Worm (Caenorhabditis elegans) whole organism, L1 larva: ENCODE results near the gene nfya-1.

Source experiments
- C04F5.9 ChIP-seq: sonication (generic microtip); optimal IDR thresholded peaks from 2 replicates; lab custom pipeline; 2016; ENCODE audit warnings: missing genetic modification characterization, missing compliant biosample characterization
- aha-1 ChIP-seq: fragments of 150-350 bp; optimal IDR thresholded peaks from 2 replicates; lab custom pipeline; 2014; ENCODE audit warnings: missing biosample characterization, missing genetic modification characterization
- alr-1 ChIP-seq: fragments of 200-800 bp; sonication (Bioruptor generic); optimal IDR thresholded peaks from 2 replicates; lab custom pipeline; 2018; ENCODE audit warnings: borderline replicate concordance, mild to moderate bottlenecking, missing genetic modification characterization, missing compliant biosample characterization
- ceh-63 ChIP-seq: fragments of 200-800 bp; sonication (Bioruptor generic); optimal IDR thresholded peaks from 2 replicates; lab custom pipeline; 2018; ENCODE audit warnings: mild to moderate bottlenecking, missing genetic modification characterization, missing compliant biosample characterization
- ceh-88 ChIP-seq: fragments of 200-800 bp; sonication (Bioruptor generic); IDR thresholded peaks from 2 replicates; pipeline ENCODE4 v1.3.6; 2022; ENCODE audit warnings: missing genetic modification characterization, missing compliant biosample characterization
- ces-1 ChIP-seq: fragments of 150-350 bp; optimal IDR thresholded peaks from 2 replicates; lab custom pipeline; 2014; ENCODE audit warnings: missing biosample characterization, missing genetic modification reagents, missing genetic modification characterization
- dpl-1 ChIP-seq, 3 experiments: fragments of 150-350 bp in 2 of 3; sonication (generic microtip) in 1 of 3; optimal IDR thresholded peaks; 2 replicates each; lab custom pipeline; 2014 to 2017; ENCODE audit warnings: missing biosample characterization in 3 of 3, missing genetic modification characterization in 3 of 3, missing genetic modification reagents in 3 of 3
- dsc-1 ChIP-seq: sonication (generic microtip); optimal IDR thresholded peaks from 2 replicates; lab custom pipeline; 2016; ENCODE audit warnings: mild to moderate bottlenecking, missing genetic modification characterization, missing compliant biosample characterization
- efl-1 ChIP-seq, 4 experiments: fragments of 150-350 bp; optimal IDR thresholded peaks in 3 of 4; peaks in 1 of 4; 1 replicate in 1 of 4; 2 replicates in 3 of 4; lab custom pipeline; 2014; ENCODE audit warnings: missing biosample characterization in 2 of 4, missing genetic modification characterization in 2 of 4, missing genetic modification reagents in 2 of 4
- efl-3 ChIP-seq: fragments of 200-800 bp; sonication (Bioruptor generic); optimal IDR thresholded peaks from 2 replicates; lab custom pipeline; 2018; ENCODE audit warnings: mild to moderate bottlenecking, missing genetic modification characterization, missing compliant biosample characterization
- egl-27 ChIP-seq, 2 experiments: fragments of 150-350 bp in 1 of 2; sonication (generic microtip); optimal IDR thresholded peaks; 3 replicates each; lab custom pipeline; 2017 to 2018; ENCODE audit warnings: missing biosample characterization in 2 of 2, missing genetic modification characterization in 2 of 2, missing genetic modification reagents in 2 of 2
- elt-3 ChIP-seq, 6 experiments: fragments of 150-350 bp in 1 of 6; sonication (generic microtip); optimal IDR thresholded peaks; 2 replicates each; lab custom pipeline; 2017 to 2018; ENCODE audit warnings: missing biosample characterization in 6 of 6, missing genetic modification characterization in 6 of 6, inconsistent platforms in 1 of 6
- fkh-10 ChIP-seq: sonication (generic microtip); optimal IDR thresholded peaks from 2 replicates; lab custom pipeline; 2017; ENCODE audit warnings: missing biosample characterization, missing genetic modification reagents, missing genetic modification characterization
- fkh-4 ChIP-seq: sonication (generic microtip); optimal IDR thresholded peaks from 2 replicates; lab custom pipeline; 2016; ENCODE audit warnings: missing compliant biosample characterization, missing genetic modification characterization, borderline replicate concordance
- fkh-8 ChIP-seq: sonication (generic microtip); optimal IDR thresholded peaks from 2 replicates; lab custom pipeline; 2016; ENCODE audit warnings: mild to moderate bottlenecking, missing genetic modification characterization, missing compliant biosample characterization
- fos-1 ChIP-seq: fragments of 150-350 bp; optimal IDR thresholded peaks from 2 replicates; lab custom pipeline; 2014; ENCODE audit warnings: missing biosample characterization, missing genetic modification characterization
- isw-1 ChIP-seq: fragments of 200-800 bp; sonication (Bioruptor generic); IDR thresholded peaks from 2 replicates; pipeline ENCODE4 v1.3.6; 2022; ENCODE audit warnings: missing genetic modification characterization, missing compliant biosample characterization
- jun-1 ChIP-seq: fragments of 150-350 bp; optimal IDR thresholded peaks from 2 replicates; lab custom pipeline; 2014; ENCODE audit warnings: missing biosample characterization, missing genetic modification reagents, missing genetic modification characterization
- lin-13 ChIP-seq: fragments of 150-350 bp; optimal IDR thresholded peaks from 2 replicates; lab custom pipeline; 2014; ENCODE audit warnings: missing biosample characterization, missing genetic modification reagents, missing genetic modification characterization
- lin-14 ChIP-seq: fragments of 200-800 bp; sonication (Bioruptor generic); optimal IDR thresholded peaks from 2 replicates; lab custom pipeline; 2018; ENCODE audit warnings: mild to moderate bottlenecking, missing genetic modification characterization, moderate library complexity, missing compliant biosample characterization
- lin-15B ChIP-seq: fragments of 150-350 bp; sonication (generic microtip); optimal IDR thresholded peaks from 3 replicates; lab custom pipeline; 2014; ENCODE audit warnings: missing biosample characterization, missing genetic modification characterization
- lin-35 ChIP-seq, 2 experiments: fragments of 150-350 bp; optimal IDR thresholded peaks; 2 replicates each; lab custom pipeline; 2014; ENCODE audit warnings: missing biosample characterization in 2 of 2, missing genetic modification characterization in 2 of 2, missing genetic modification reagents in 2 of 2
- lir-3 ChIP-seq: sonication (generic microtip); optimal IDR thresholded peaks from 2 replicates; lab custom pipeline; 2016; ENCODE audit warnings: mild to moderate bottlenecking, missing genetic modification characterization, moderate library complexity, missing compliant biosample characterization; ENCODE audit not compliant: poor library complexity
- mdl-1 ChIP-seq, 2 experiments: fragments of 150-350 bp; optimal IDR thresholded peaks; 2 replicates each; lab custom pipeline; 2014 to 2017; ENCODE audit warnings: missing biosample characterization in 2 of 2, missing genetic modification characterization in 2 of 2, inconsistent platforms in 1 of 2
- nhr-19 ChIP-seq: fragments of 200-800 bp; sonication (Bioruptor generic); conservative IDR thresholded peaks from 2 replicates; pipeline ENCODE4 v1.3.6; 2022; ENCODE audit warnings: missing genetic modification characterization, missing compliant biosample characterization
- nhr-77 ChIP-seq: fragments of 150-350 bp; optimal IDR thresholded peaks from 2 replicates; lab custom pipeline; 2014; ENCODE audit warnings: missing biosample characterization, missing genetic modification characterization
- pag-3 ChIP-seq: sonication (generic microtip); optimal IDR thresholded peaks from 2 replicates; lab custom pipeline; 2017; ENCODE audit warnings: missing genetic modification characterization, mild to moderate bottlenecking, missing compliant biosample characterization, antibody characterized with exemption, borderline replicate concordance; ENCODE audit not compliant: insufficient read depth
- skn-1 ChIP-seq: fragments of 150-350 bp; optimal IDR thresholded peaks from 2 replicates; lab custom pipeline; 2014; ENCODE audit warnings: missing biosample characterization, missing genetic modification characterization
- snpc-4 ChIP-seq: fragments of 150-350 bp; optimal IDR thresholded peaks from 2 replicates; lab custom pipeline; 2014; ENCODE audit warnings: missing biosample characterization, missing genetic modification characterization
- snu-23 ChIP-seq: sonication (generic microtip); optimal IDR thresholded peaks from 2 replicates; lab custom pipeline; 2016; ENCODE audit warnings: missing genetic modification characterization, missing compliant biosample characterization
- unc-130 ChIP-seq: fragments of 150-350 bp; optimal IDR thresholded peaks from 2 replicates; lab custom pipeline; 2017; ENCODE audit warnings: missing biosample characterization, missing genetic modification characterization, inconsistent platforms
- unc-30 ChIP-seq: sonication (generic microtip); optimal IDR thresholded peaks from 2 replicates; lab custom pipeline; 2017; ENCODE audit warnings: missing biosample characterization, missing genetic modification characterization
- unc-98 ChIP-seq: fragments of 200-800 bp; sonication (Bioruptor generic); IDR thresholded peaks from 2 replicates; pipeline ENCODE4 v1.3.6; 2022; ENCODE audit warnings: missing genetic modification characterization, missing compliant biosample characterization
- ztf-11 ChIP-seq, 2 experiments: sonication (generic microtip); optimal IDR thresholded peaks; 2 replicates each; lab custom pipeline; 2016 to 2017; ENCODE audit warnings: missing genetic modification characterization in 2 of 2, missing biosample characterization in 1 of 2, missing compliant biosample characterization in 1 of 2
- ztf-4 ChIP-seq: fragments of 150-350 bp; optimal IDR thresholded peaks from 2 replicates; lab custom pipeline; 2014; ENCODE audit warnings: missing biosample characterization, missing genetic modification characterization

The nfya-1 gene

ce11 chrX:11955125-11955524 lies 8.5 kb upstream of the nfya-1 start, which contains the start of gene T08D10.3:
TSS of gene T08D10.3 (plus strand) at chrX:11955425.
- TF ChIP-seq lin-15B (tag; lab: Kevin White, UChicago), result no peak
- no peak for TF ChIP-seq lin-13 (GFP tag; lab: Kevin White, UChicago)
- TF ChIP-seq ztf-11 (tag; optimal IDR thresholded peaks at IDR 0.05; lab: Kevin White, UChicago), result no peak
- TF ChIP-seq efl-3 (GFP tag; lab: Kevin White, UChicago), result no peak
- TF ChIP-seq fkh-4, result no peak
- TF ChIP-seq fos-1 (tag; lab: Kevin White, UChicago), result no peak
- TF ChIP-seq unc-30 (tag; lab: Kevin White, UChicago), result no peak
- TF ChIP-seq dsc-1 (tag; lab: Kevin White, UChicago), result no peak
- TF ChIP-seq egl-27 (tag; optimal IDR thresholded peaks at IDR 0.05; lab: Kevin White, UChicago), result no peak

ce11 chrX:11953229-11953628 lies 6.6 kb upstream of the nfya-1 start, which contains the start of gene T08D10.4:
TSS of gene T08D10.4 (minus strand) at chrX:11953329.
- TF ChIP-seq unc-98 (GFP tag; lab: Robert Waterston, UW) (no peak), fkh-8 (tag; lab: Kevin White, UChicago) (no peak), skn-1 (tag; lab: Kevin White, UChicago) (no peak), fkh-10 (GFP tag; lab: Kevin White, UChicago) (no peak), snpc-4 (tag; lab: Kevin White, UChicago) (no peak), lin-35 (GFP tag; optimal IDR thresholded peaks at IDR 0.05; lab: Kevin White, UChicago) (no peak), aha-1 (tag; lab: Kevin White, UChicago) (no peak), efl-1 (optimal IDR thresholded peaks at IDR 0.05; lab: Kevin White, UChicago) (no peak), efl-1 (GFP tag; optimal IDR thresholded peaks at IDR 0.05 in 1 of 2; lab: Kevin White, UChicago) (no peak), egl-27 (tag; optimal IDR thresholded peaks at IDR 0.05; lab: Kevin White, UChicago) (no peak), ceh-88 (no peak), elt-3 (tag; optimal IDR thresholded peaks at IDR 0.05; lab: Kevin White, UChicago) (no peak), lin-14 (GFP tag; lab: Kevin White, UChicago) (no peak), alr-1 (tag; lab: Kevin White, UChicago) (no peak), C04F5.9 (tag; lab: Kevin White, UChicago) (no peak), nhr-77 (tag; lab: Kevin White, UChicago) (no peak), fkh-4 (no peak), lin-15B (tag; lab: Kevin White, UChicago) (no peak), unc-130 (tag; lab: Kevin White, UChicago) (no peak), ceh-63 (GFP tag; lab: Kevin White, UChicago) (no peak)

- TF ChIP-seq pag-3 (tag; lab: Kevin White, UChicago), result no peak
- no peak for TF ChIP-seq jun-1
- no peak for TF ChIP-seq unc-98 (GFP tag; lab: Robert Waterston, UW)
- no peak for TF ChIP-seq ztf-4
- no peak for TF ChIP-seq ces-1
- no peak for TF ChIP-seq C04F5.9 (tag; lab: Kevin White, UChicago)
- TF ChIP-seq dpl-1 (GFP tag; optimal IDR thresholded peaks at IDR 0.05; lab: Kevin White, UChicago), result no peak
- no peak for TF ChIP-seq mdl-1 (tag; optimal IDR thresholded peaks at IDR 0.05; lab: Kevin White, UChicago)
- no peak for TF ChIP-seq unc-130 (tag; lab: Kevin White, UChicago)
- TF ChIP-seq snu-23, result no peak
- TF ChIP-seq isw-1 (GFP tag; lab: Robert Waterston, UW), result no peak
- TF ChIP-seq nhr-19 (GFP tag; lab: Robert Waterston, UW), result no peak
- TF ChIP-seq nhr-77 (tag; lab: Kevin White, UChicago), result no peak
- TF ChIP-seq lin-35 (GFP tag; optimal IDR thresholded peaks at IDR 0.05; lab: Kevin White, UChicago), result no peak
- no peak for TF ChIP-seq lir-3 (tag; lab: Kevin White, UChicago)
Measured at ce11 chrX:11952129-11952528, 5.5 kb upstream of the nfya-1 start.
